Fruit fly (Drosophila melanogaster): Measurements from ENCODE around the gene velo.

DNA sequence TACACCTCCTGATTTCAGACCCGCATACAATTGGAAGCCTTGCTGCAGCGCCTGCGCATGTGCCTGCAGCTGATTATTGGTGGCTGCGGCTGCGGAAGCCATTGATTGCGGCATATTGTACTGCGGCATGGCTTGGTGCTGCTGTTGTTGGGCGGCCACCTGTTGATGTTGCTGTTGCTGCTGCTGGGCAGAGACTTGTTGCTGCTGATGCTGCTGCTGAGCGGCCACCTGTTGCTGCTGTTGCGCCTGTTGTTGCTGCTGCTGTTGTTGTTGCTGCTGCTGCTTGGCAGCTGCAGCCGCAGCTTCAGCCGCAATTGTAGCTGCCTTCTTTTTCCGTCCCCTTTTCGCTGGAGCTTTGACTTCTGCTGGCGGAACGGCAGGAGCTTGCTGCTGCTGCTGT is 21.5 kb downstream of the velo start:
- TF ChIP-seq gl (tag; optimal IDR thresholded peaks at IDR 0.05) (no peak), CG8159 (tag; optimal IDR thresholded peaks at IDR 0.05) (no peak)

Measured in whole organism, pupa.